Fruit fly (Drosophila melanogaster) whole organism, adult: ENCODE results near the gene CG34292.

Experiments used
- CG11617 ChIP-seq: fragments of 200-800 bp; sonication (Bioruptor generic); optimal IDR thresholded peaks from 2 replicates; lab custom pipeline; 2017; ENCODE audit warnings: mild to moderate bottlenecking, missing biosample characterization, missing genetic modification reagents, missing genetic modification characterization
- CG12768 ChIP-seq: fragments of 200-800 bp; sonication (Bioruptor generic); optimal IDR thresholded peaks from 2 replicates; lab custom pipeline; 2017; ENCODE audit warnings: missing biosample characterization, missing genetic modification characterization, mild to moderate bottlenecking, moderate library complexity, missing genetic modification reagents
- CG14711 ChIP-seq: fragments of 200-800 bp; sonication (Bioruptor generic); optimal IDR thresholded peaks from 2 replicates; lab custom pipeline; 2018; ENCODE audit warnings: missing biosample characterization, mild to moderate bottlenecking, missing genetic modification characterization, moderate library complexity
- CG1620 ChIP-seq: fragments of 200-800 bp; sonication (Bioruptor generic); optimal IDR thresholded peaks from 2 replicates; lab custom pipeline; 2016; ENCODE audit warnings: missing biosample characterization, missing genetic modification characterization
- CG33017 ChIP-seq: fragments of 200-800 bp; sonication (Bioruptor generic); optimal IDR thresholded peaks from 2 replicates; lab custom pipeline; 2018; ENCODE audit warnings: missing biosample characterization, mild to moderate bottlenecking, missing genetic modification characterization, moderate library complexity
- CG5204 ChIP-seq: fragments of 200-800 bp; sonication (Bioruptor generic); optimal IDR thresholded peaks from 2 replicates; lab custom pipeline; 2016; ENCODE audit warnings: missing biosample characterization, missing genetic modification characterization
- CG7045 ChIP-seq: fragments of 200-800 bp; sonication (Bioruptor generic); optimal IDR thresholded peaks from 2 replicates; lab custom pipeline; 2017; ENCODE audit warnings: missing biosample characterization, mild to moderate bottlenecking, missing genetic modification characterization
- CG7101 ChIP-seq: fragments of 200-800 bp; sonication (Bioruptor generic); optimal IDR thresholded peaks from 2 replicates; lab custom pipeline; 2018; ENCODE audit warnings: missing biosample characterization, mild to moderate bottlenecking, missing genetic modification characterization, moderate library complexity
- Clk ChIP-seq: fragments of 200-800 bp; sonication (Bioruptor generic); optimal IDR thresholded peaks from 2 replicates; lab custom pipeline; 2017; ENCODE audit warnings: missing biosample characterization, missing genetic modification characterization
- Crg-1 ChIP-seq: fragments of 200-800 bp; sonication (Bioruptor generic); optimal IDR thresholded peaks from 2 replicates; lab custom pipeline; 2016; ENCODE audit warnings: missing biosample characterization, missing genetic modification characterization
- Hr96 ChIP-seq: fragments of 200-800 bp; sonication (Bioruptor generic); optimal IDR thresholded peaks from 2 replicates; lab custom pipeline; 2016; ENCODE audit warnings: missing biosample characterization, missing genetic modification characterization
- Mnt ChIP-seq: fragments of 200-800 bp; sonication (Bioruptor generic); optimal IDR thresholded peaks from 2 replicates; lab custom pipeline; 2016; ENCODE audit warnings: missing biosample characterization, mild to moderate bottlenecking, missing genetic modification characterization
- bab1 ChIP-seq: fragments of 200-800 bp; sonication (Bioruptor generic); optimal IDR thresholded peaks from 3 replicates; lab custom pipeline; 2019; ENCODE audit warnings: missing biosample characterization, mild to moderate bottlenecking, missing genetic modification characterization, moderate library complexity
- cic ChIP-seq: fragments of 200-800 bp; sonication (Bioruptor generic); optimal IDR thresholded peaks from 2 replicates; lab custom pipeline; 2017; ENCODE audit warnings: missing biosample characterization, mild to moderate bottlenecking, missing genetic modification characterization, moderate library complexity
- cnc ChIP-seq, 2 experiments: fragments of >200 bp; optimal IDR thresholded peaks; 2 replicates each; lab custom pipeline; 2017
- kay ChIP-seq: fragments of 200-800 bp; sonication (Bioruptor generic); peaks from one replicate; lab custom pipeline; 2016; ENCODE audit warnings: missing biosample characterization, missing genetic modification characterization, borderline replicate concordance
- ovo ChIP-seq: fragments of 200-800 bp; sonication (Bioruptor generic); optimal IDR thresholded peaks from 2 replicates; lab custom pipeline; 2016; ENCODE audit warnings: missing biosample characterization, missing genetic modification characterization
- pad ChIP-seq: fragments of 200-800 bp; sonication (Bioruptor generic); optimal IDR thresholded peaks from 3 replicates; lab custom pipeline; 2017; ENCODE audit warnings: missing biosample characterization, missing genetic modification characterization, mild to moderate bottlenecking, moderate library complexity, missing genetic modification reagents
- tj ChIP-seq: fragments of 200-800 bp; sonication (Bioruptor generic); optimal IDR thresholded peaks from 3 replicates; lab custom pipeline; 2017; ENCODE audit warnings: missing biosample characterization, mild to moderate bottlenecking, missing genetic modification characterization, moderate library complexity
- toe ChIP-seq: fragments of 200-800 bp; sonication (Bioruptor generic); optimal IDR thresholded peaks from 2 replicates; lab custom pipeline; 2016; ENCODE audit warnings: missing biosample characterization, missing genetic modification characterization

Gene CG34292

DNA sequence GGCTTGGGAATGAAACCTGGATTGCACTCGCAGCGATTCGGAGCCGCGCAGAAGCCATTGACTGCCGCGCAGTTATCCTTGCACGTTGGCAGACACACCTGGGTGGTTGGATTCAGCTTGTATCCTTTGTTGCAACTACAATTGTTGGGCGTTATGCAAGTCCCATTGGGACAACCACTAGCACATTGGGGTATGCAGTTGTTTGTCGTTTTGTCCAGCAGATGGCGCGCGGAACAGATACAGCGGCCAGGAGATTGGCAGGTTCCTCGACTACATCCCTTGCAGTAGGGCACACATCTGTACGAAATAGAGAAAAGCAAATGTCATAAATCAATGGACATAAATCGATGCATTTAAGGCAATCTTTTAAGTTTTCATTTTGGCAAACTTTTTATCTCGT, 36.6 kb downstream of the CG34292 start:
- TF ChIP-seq bab1 (GFP tag; lab: Kevin White, UChicago) (no peak), Crg-1 (GFP tag; lab: Kevin White, UChicago) (no peak), Hr96 (GFP tag; lab: Kevin White, UChicago) (no peak), Clk (no peak), CG5204 (GFP tag; lab: Kevin White, UChicago) (no peak), CG7045 (GFP tag; lab: Kevin White, UChicago) (no peak), tj (GFP tag; lab: Kevin White, UChicago) (no peak), pad (GFP tag; lab: Kevin White, UChicago) (no peak)

DNA sequence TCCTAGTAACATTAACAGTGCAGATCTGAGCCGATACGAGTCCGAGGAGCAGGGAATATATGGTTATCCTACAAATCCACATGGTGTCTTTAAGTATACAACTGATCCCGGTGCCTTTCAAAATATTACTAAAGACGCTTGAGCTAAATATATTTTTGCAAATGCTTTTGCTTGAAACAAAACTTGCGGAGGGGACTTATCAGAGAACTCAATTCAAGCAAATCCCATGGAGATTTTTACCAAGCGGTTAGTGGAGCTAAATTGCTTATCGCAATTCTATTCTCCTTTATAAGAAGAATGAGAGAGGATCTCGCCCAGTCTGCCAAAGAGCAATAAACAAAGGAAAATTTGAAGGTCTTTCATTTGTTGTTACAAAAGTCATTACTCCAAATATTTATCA, 37.6 kb downstream of the CG34292 start, which contains the start of gene eater:
Gene eater (minus strand): TSS at position 101 of the 400 bp plus-strand sequence.
- TF ChIP-seq cic (GFP tag; lab: Kevin White, UChicago), result no peak
- TF ChIP-seq Mnt (GFP tag; lab: Kevin White, UChicago), result no peak
- no peak for TF ChIP-seq tj (GFP tag; lab: Kevin White, UChicago)
- TF ChIP-seq Clk, result no peak
- no peak for TF ChIP-seq Crg-1 (GFP tag; lab: Kevin White, UChicago)
- no peak for TF ChIP-seq pad (GFP tag; lab: Kevin White, UChicago)
- TF ChIP-seq ovo, result no peak
- no peak for TF ChIP-seq cnc (optimal IDR thresholded peaks at IDR 0.05; lab: Kevin White, UChicago)
- TF ChIP-seq CG7101, result no peak
- no peak for TF ChIP-seq toe (GFP tag; lab: Kevin White, UChicago)
- TF ChIP-seq bab1 (GFP tag; lab: Kevin White, UChicago), result no peak
- TF ChIP-seq CG5204 (GFP tag; lab: Kevin White, UChicago), result no peak
- no peak for TF ChIP-seq CG11617 (GFP tag; lab: Kevin White, UChicago)

DNA sequence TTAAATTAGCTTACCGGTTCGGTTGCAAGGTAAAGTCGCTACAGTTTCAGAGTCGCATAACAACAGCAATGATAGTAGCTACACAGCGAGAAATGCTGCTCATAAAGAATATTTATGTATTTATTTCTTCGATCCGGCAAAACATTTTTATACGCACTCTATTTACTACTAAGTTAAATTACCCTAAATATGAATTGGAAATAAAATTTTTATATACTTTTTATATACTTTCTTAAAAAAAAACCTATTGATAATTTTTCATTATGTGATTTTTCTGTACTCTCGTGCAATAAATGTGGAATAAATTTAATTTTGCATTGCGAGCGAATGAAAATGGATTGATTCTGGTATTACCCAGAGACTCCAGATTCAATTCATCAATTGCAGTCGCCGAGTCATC, 38.9 kb downstream of the CG34292 start, which contains the start of gene Jhbp11:
Gene Jhbp11 (plus strand): TSS at position 301 of the 400 bp plus-strand sequence.
- peak; percentile 6 for TF ChIP-seq CG14711 (tag; lab: Kevin White, UChicago)
- no peak for TF ChIP-seq tj (GFP tag; lab: Kevin White, UChicago)

DNA sequence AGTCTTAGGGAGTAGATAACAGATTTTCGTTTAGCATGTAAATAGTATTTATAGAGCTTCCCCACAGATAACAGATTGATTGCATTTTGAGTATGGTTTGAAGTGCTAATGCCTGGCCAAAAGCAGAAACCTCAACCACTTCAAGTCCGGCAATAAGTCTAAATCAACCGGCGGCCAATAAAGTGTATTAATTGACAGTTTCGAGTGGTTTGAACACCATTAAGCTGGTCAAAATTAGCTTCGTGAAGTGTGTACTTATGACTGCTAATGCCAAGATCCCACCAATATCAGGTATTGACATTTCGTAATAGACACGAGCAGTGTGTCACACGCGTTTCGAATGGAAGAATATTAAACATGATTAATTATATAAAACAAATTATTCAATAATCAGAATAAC, 43.4 kb downstream of the CG34292 start:
- TF ChIP-seq pad (GFP tag; lab: Kevin White, UChicago) (no peak), cic (GFP tag; lab: Kevin White, UChicago) (no peak), CG33017 (tag; lab: Kevin White, UChicago) (no peak), CG7101 (no peak), Hr96 (GFP tag; lab: Kevin White, UChicago) (no peak), CG7045 (GFP tag; lab: Kevin White, UChicago) (no peak), CG5204 (GFP tag; lab: Kevin White, UChicago) (no peak), CG14711 (tag; lab: Kevin White, UChicago) (no peak), cnc (optimal IDR thresholded peaks at IDR 0.05; lab: Kevin White, UChicago) (no peak), CG12768 (GFP tag; lab: Kevin White, UChicago) (no peak), ovo (no peak), bab1 (GFP tag; lab: Kevin White, UChicago) (no peak), tj (GFP tag; lab: Kevin White, UChicago) (no peak), CG11617 (GFP tag; lab: Kevin White, UChicago) (no peak), Crg-1 (GFP tag; lab: Kevin White, UChicago) (no peak), toe (GFP tag; lab: Kevin White, UChicago) (no peak), Clk (no peak)

DNA sequence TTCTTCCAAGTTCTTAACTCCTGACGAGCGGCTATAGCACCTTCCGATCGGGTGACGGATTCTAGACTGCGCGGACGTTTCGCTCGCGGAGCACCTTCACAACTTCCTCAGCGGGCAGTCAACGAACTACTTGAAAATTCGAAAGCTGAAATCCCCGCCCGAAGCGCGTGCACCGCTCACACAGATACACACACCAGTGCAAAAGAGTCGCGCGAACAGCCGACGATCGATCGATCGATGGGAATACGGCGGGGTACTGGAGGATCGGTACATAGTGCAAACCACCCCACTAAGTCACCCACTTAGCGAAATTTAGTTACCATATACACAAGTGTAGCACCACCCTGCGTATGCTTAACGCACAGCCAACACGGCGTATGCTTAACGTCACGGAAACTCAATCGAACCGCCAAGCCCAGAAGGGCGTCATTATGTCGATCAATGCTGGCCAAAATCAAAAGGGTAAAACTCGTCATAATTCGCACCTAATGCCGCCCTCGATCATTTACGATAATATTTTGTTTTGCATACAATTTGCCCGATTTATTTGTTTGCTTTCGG, 44.2 kb downstream of the CG34292 start, which contains the start of gene CAH9:
Gene CAH9 (minus strand): TSS at position 51 of the 561 bp plus-strand sequence.
- TF ChIP-seq CG7045 (GFP tag; lab: Kevin White, UChicago) (no peak), Mnt (GFP tag; lab: Kevin White, UChicago) (no peak), Crg-1 (GFP tag; lab: Kevin White, UChicago) (no peak), cnc (optimal IDR thresholded peaks at IDR 0.05; lab: Kevin White, UChicago) (no peak), CG11617 (GFP tag; lab: Kevin White, UChicago) (no peak), Hr96 (GFP tag; lab: Kevin White, UChicago) (no peak), kay (GFP tag; lab: Kevin White, UChicago) (no peak), CG1620 (no peak)

DNA sequence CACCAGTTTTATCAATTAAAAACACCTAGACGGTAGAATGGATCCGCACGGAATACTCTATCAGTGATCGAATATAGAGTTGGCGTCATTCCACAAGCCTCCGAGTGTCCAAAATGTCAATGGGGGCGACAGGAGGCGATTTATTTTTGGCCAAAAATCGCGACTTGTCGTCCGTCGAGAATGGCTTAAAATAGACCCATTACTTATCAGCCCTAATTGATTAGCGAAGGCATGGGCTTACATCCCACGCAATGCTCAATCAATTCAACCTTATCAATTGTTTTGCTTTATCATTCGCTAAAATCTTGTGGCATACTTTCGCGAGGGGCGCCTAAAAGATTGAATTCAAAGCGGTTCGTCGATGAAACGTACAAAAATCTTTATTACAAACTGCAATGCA, 46.1 kb downstream of the CG34292 start:
- TF ChIP-seq toe (GFP tag; lab: Kevin White, UChicago) (no peak), kay (GFP tag; lab: Kevin White, UChicago) (no peak), bab1 (GFP tag; lab: Kevin White, UChicago) (no peak), Clk (no peak), CG7101 (no peak), Mnt (GFP tag; lab: Kevin White, UChicago) (no peak), cic (GFP tag; lab: Kevin White, UChicago) (no peak), CG7045 (GFP tag; lab: Kevin White, UChicago) (no peak), CG14711 (tag; lab: Kevin White, UChicago) (no peak), CG5204 (GFP tag; lab: Kevin White, UChicago) (no peak), tj (GFP tag; lab: Kevin White, UChicago) (no peak), CG12768 (GFP tag; lab: Kevin White, UChicago) (no peak), Crg-1 (GFP tag; lab: Kevin White, UChicago) (no peak), ovo (no peak), CG1620 (no peak), cnc (optimal IDR thresholded peaks at IDR 0.05; lab: Kevin White, UChicago) (no peak), CG11617 (GFP tag; lab: Kevin White, UChicago) (no peak), CG33017 (tag; lab: Kevin White, UChicago) (no peak), pad (GFP tag; lab: Kevin White, UChicago) (no peak)
